Worm (Caenorhabditis elegans) whole organism, early embryonic: ENCODE results near the gene M05D6.2.

Experiments
- B0310.2 ChIP-seq: sonication (generic microtip); optimal IDR thresholded peaks from 2 replicates; lab custom pipeline; 2016; ENCODE audit warnings: mild to moderate bottlenecking, missing genetic modification characterization, missing compliant biosample characterization
- F13C5.2 ChIP-seq: sonication (generic microtip); optimal IDR thresholded peaks from 2 replicates; lab custom pipeline; 2017; ENCODE audit warnings: mild to moderate bottlenecking, missing genetic modification characterization, inconsistent platforms, missing compliant biosample characterization
- aly-1 ChIP-seq: sonication (generic microtip); optimal IDR thresholded peaks from 2 replicates; lab custom pipeline; 2016; ENCODE audit warnings: missing genetic modification characterization, missing compliant biosample characterization
- ama-1 ChIP-seq: fragments of 150-350 bp; optimal IDR thresholded peaks from 2 replicates; lab custom pipeline; 2014
- ceh-13 ChIP-seq: fragments of 200-800 bp; sonication (Bioruptor generic); optimal IDR thresholded peaks from 2 replicates; lab custom pipeline; 2018; ENCODE audit warnings: mild to moderate bottlenecking, missing genetic modification characterization, missing compliant biosample characterization
- ceh-36 ChIP-seq: sonication (generic microtip); optimal IDR thresholded peaks from 2 replicates; lab custom pipeline; 2016; ENCODE audit warnings: missing genetic modification characterization, inconsistent platforms, missing compliant biosample characterization
- ets-7 ChIP-seq: sonication (generic microtip); optimal IDR thresholded peaks from 2 replicates; lab custom pipeline; 2016; ENCODE audit warnings: missing genotype, missing genetic modification characterization, missing compliant biosample characterization
- flt-1 ChIP-seq: fragments of 200-800 bp; sonication (Bioruptor generic); IDR thresholded peaks from 2 replicates; pipeline ENCODE4 v1.3.6; 2022; ENCODE audit warnings: missing genetic modification characterization, missing compliant biosample characterization
- hmbx-1 ChIP-seq: sonication (generic microtip); optimal IDR thresholded peaks from 2 replicates; lab custom pipeline; 2016; ENCODE audit warnings: mild to moderate bottlenecking, missing genetic modification characterization, missing compliant biosample characterization
- hmg-4 ChIP-seq: fragments of 200-800 bp; sonication (Bioruptor generic); optimal IDR thresholded peaks from 2 replicates; lab custom pipeline; 2018; ENCODE audit warnings: mild to moderate bottlenecking, missing genetic modification characterization, missing compliant biosample characterization
- hnd-1 ChIP-seq: sonication (generic microtip); optimal IDR thresholded peaks from 2 replicates; lab custom pipeline; 2016; ENCODE audit warnings: missing genetic modification characterization, missing compliant biosample characterization
- pes-1 ChIP-seq: fragments of 200-800 bp; sonication (Bioruptor generic); IDR thresholded peaks from 2 replicates; pipeline ENCODE4 v1.3.6; 2022; ENCODE audit warnings: missing genetic modification reagents, missing genetic modification characterization, missing compliant biosample characterization
- scrt-1 ChIP-seq: fragments of 200-800 bp; sonication (Bioruptor generic); IDR thresholded peaks from 2 replicates; pipeline ENCODE4 v1.3.6; 2022; ENCODE audit warnings: missing genetic modification characterization, missing compliant biosample characterization
- sea-1 ChIP-seq: fragments of 200-800 bp; sonication (Bioruptor generic); conservative IDR thresholded peaks from 2 replicates; pipeline ENCODE4 v1.3.6; 2022; ENCODE audit warnings: missing genetic modification characterization, missing compliant biosample characterization
- tbx-11 ChIP-seq: fragments of 200-800 bp; sonication (Bioruptor generic); IDR thresholded peaks from 2 replicates; pipeline ENCODE4 v1.3.6; 2022; ENCODE audit warnings: missing genetic modification characterization, missing compliant biosample characterization
- tbx-37 ChIP-seq: fragments of 200-800 bp; sonication (Bioruptor generic); conservative IDR thresholded peaks from 2 replicates; pipeline ENCODE4 v1.3.6; 2022; ENCODE audit warnings: missing genetic modification reagents, missing genetic modification characterization, missing compliant biosample characterization
- tra-4 ChIP-seq: sonication (generic microtip); optimal IDR thresholded peaks from 2 replicates; lab custom pipeline; 2017; ENCODE audit warnings: missing genetic modification characterization, missing compliant biosample characterization

The M05D6.2 gene

ce11 chrII:8484546-8484945, 16.6 kb downstream of the M05D6.2 start:
- TF ChIP-seq sea-1 (GFP tag; lab: Robert Waterston, UW) (no peak), ceh-13 (no peak), tra-4 (tag; lab: Kevin White, UChicago) (no peak), ceh-36 (tag; lab: Kevin White, UChicago) (no peak), flt-1 (GFP tag; lab: Robert Waterston, UW) (no peak), aly-1 (tag; lab: Kevin White, UChicago) (no peak), ets-7 (tag; lab: Kevin White, UChicago) (no peak), ama-1 (lab: Kevin White, UChicago) (no peak), hmg-4 (GFP tag; lab: Kevin White, UChicago) (no peak), hnd-1 (tag; lab: Kevin White, UChicago) (no peak), hmbx-1 (tag; lab: Kevin White, UChicago) (no peak), pes-1 (GFP tag; lab: Robert Waterston, UW) (no peak), scrt-1 (GFP tag; lab: Robert Waterston, UW) (no peak), tbx-11 (GFP tag; lab: Robert Waterston, UW) (no peak), tbx-37 (GFP tag; lab: Robert Waterston, UW) (no peak), B0310.2 (tag; lab: Kevin White, UChicago) (no peak)

ce11 chrII:8485603-8486002, 17.7 kb downstream of the M05D6.2 start, which contains the start of gene gbh-2:
Gene gbh-2, plus strand, starts transcription at chrII:8485879.
- no peak for TF ChIP-seq pes-1 (GFP tag; lab: Robert Waterston, UW)
- TF ChIP-seq aly-1 (tag; lab: Kevin White, UChicago): no peak
- TF ChIP-seq scrt-1 (GFP tag; lab: Robert Waterston, UW): no peak
- no peak for TF ChIP-seq ceh-13
- no peak for TF ChIP-seq hmg-4 (GFP tag; lab: Kevin White, UChicago)
- TF ChIP-seq ama-1 (lab: Kevin White, UChicago): no peak
- TF ChIP-seq hnd-1 (tag; lab: Kevin White, UChicago): no peak

- TF ChIP-seq flt-1 (GFP tag; lab: Robert Waterston, UW) (no peak), tra-4 (tag; lab: Kevin White, UChicago) (no peak), tbx-37 (GFP tag; lab: Robert Waterston, UW) (no peak), ets-7 (tag; lab: Kevin White, UChicago) (no peak), ceh-13 (no peak), hnd-1 (tag; lab: Kevin White, UChicago) (no peak)
These were observed 20.2 kb downstream of the M05D6.2 start for ce11 chrII:8488123-8488522.

ce11 chrII:8494228-8494717, 26.4 kb downstream of the M05D6.2 start, which contains the start of gene M05D6.9:
Gene M05D6.9, plus strand, starts transcription at chrII:8494278.
- no peak for TF ChIP-seq tbx-11 (GFP tag; lab: Robert Waterston, UW)
- TF ChIP-seq sea-1 (GFP tag; lab: Robert Waterston, UW): no peak
- TF ChIP-seq pes-1 (GFP tag; lab: Robert Waterston, UW): no peak
- TF ChIP-seq ceh-36 (tag; lab: Kevin White, UChicago): no peak
- TF ChIP-seq ets-7 (tag; lab: Kevin White, UChicago): no peak
- no peak for TF ChIP-seq ceh-13
- TF ChIP-seq aly-1 (tag; lab: Kevin White, UChicago): no peak
- no peak for TF ChIP-seq tbx-37 (GFP tag; lab: Robert Waterston, UW)

- TF ChIP-seq ama-1 (lab: Kevin White, UChicago) (no peak), pes-1 (GFP tag; lab: Robert Waterston, UW) (no peak), F13C5.2 (tag; lab: Kevin White, UChicago) (no peak), sea-1 (GFP tag; lab: Robert Waterston, UW) (no peak), B0310.2 (tag; lab: Kevin White, UChicago) (no peak), tbx-37 (GFP tag; lab: Robert Waterston, UW) (no peak), hnd-1 (tag; lab: Kevin White, UChicago) (no peak)
These were observed 28.3 kb downstream of the M05D6.2 start for ce11 chrII:8496184-8496583.

- TF ChIP-seq B0310.2 (tag; lab: Kevin White, UChicago) (no peak), scrt-1 (GFP tag; lab: Robert Waterston, UW) (no peak), hmg-4 (GFP tag; lab: Kevin White, UChicago) (no peak), ama-1 (lab: Kevin White, UChicago) (no peak), pes-1 (GFP tag; lab: Robert Waterston, UW) (no peak), sea-1 (GFP tag; lab: Robert Waterston, UW) (no peak), ets-7 (tag; lab: Kevin White, UChicago) (no peak), aly-1 (tag; lab: Kevin White, UChicago) (no peak), tbx-37 (GFP tag; lab: Robert Waterston, UW) (no peak), tbx-11 (GFP tag; lab: Robert Waterston, UW) (no peak), hnd-1 (tag; lab: Kevin White, UChicago) (no peak), F13C5.2 (tag; lab: Kevin White, UChicago) (no peak), ceh-13 (no peak), tra-4 (tag; lab: Kevin White, UChicago) (no peak), hmbx-1 (tag; lab: Kevin White, UChicago) (no peak)
These were observed 30.3 kb downstream of the M05D6.2 start for ce11 chrII:8498173-8498572.

- TF ChIP-seq ceh-13: no peak
- no peak for TF ChIP-seq F13C5.2 (tag; lab: Kevin White, UChicago)
- no peak for TF ChIP-seq pes-1 (GFP tag; lab: Robert Waterston, UW)
- no peak for TF ChIP-seq ceh-36 (tag; lab: Kevin White, UChicago)
- TF ChIP-seq aly-1 (tag; lab: Kevin White, UChicago): no peak
- no peak for TF ChIP-seq flt-1 (GFP tag; lab: Robert Waterston, UW)
- TF ChIP-seq ama-1 (lab: Kevin White, UChicago): no peak
- no peak for TF ChIP-seq B0310.2 (tag; lab: Kevin White, UChicago)
These were observed 31.1 kb downstream of the M05D6.2 start for ce11 chrII:8499021-8499420.
